Worm (Caenorhabditis elegans): Measurements from ENCODE around the gene pitr-2.

DNA sequence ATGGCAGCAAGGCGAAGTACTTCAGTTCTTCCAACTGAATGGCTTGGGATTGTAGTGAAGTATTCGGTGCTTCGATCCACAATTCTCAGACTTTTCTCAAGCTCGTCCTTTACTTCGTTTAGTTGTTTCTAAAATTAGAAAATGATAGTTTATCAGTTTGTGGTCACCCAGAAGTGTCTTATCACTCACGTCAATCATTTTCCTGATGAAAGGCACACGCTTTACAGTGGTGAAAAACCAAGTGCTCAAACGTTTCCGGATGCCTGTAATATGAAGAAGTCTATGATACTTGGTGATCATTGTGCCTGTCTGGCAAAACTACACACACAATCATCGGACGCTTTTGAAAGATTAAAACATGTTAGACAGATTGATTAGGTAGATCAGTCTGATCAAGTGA lies 8.7 kb upstream of the pitr-2 start:
- TF ChIP-seq zag-1 (tag; optimal IDR thresholded peaks at IDR 0.05) (no peak), unc-39 (tag; optimal IDR thresholded peaks at IDR 0.05) (no peak), dmd-8 (GFP tag; IDR thresholded peaks at IDR 0.05) (no peak), snpc-4 (tag; optimal IDR thresholded peaks at IDR 0.05) (no peak), aly-2 (tag; optimal IDR thresholded peaks at IDR 0.05) (no peak)
